Worm (Caenorhabditis elegans) whole organism, L2 larva: ENCODE results near the gene T10G3.3.

Source experiments
- aly-2 ChIP-seq: fragments of 150-350 bp; optimal IDR thresholded peaks from 2 replicates; lab custom pipeline; 2014; ENCODE audit warnings: missing biosample characterization, missing genetic modification characterization
- blmp-1 ChIP-seq: sonication (generic microtip); optimal IDR thresholded peaks from 2 replicates; lab custom pipeline; 2017; ENCODE audit warnings: missing genetic modification characterization, mild to moderate bottlenecking, missing compliant biosample characterization, antibody characterized with exemption, moderate library complexity; ENCODE audit not compliant: insufficient read depth
- ceh-16 ChIP-seq: fragments of 150-350 bp; optimal IDR thresholded peaks from 2 replicates; lab custom pipeline; 2014; ENCODE audit warnings: missing biosample characterization, missing genetic modification characterization
- elt-3 ChIP-seq: sonication (generic microtip); optimal IDR thresholded peaks from 2 replicates; lab custom pipeline; 2017; ENCODE audit warnings: missing biosample characterization, missing genetic modification characterization
- fos-1 ChIP-seq: fragments of 150-350 bp; optimal IDR thresholded peaks from 2 replicates; lab custom pipeline; 2014; ENCODE audit warnings: missing biosample characterization, missing genetic modification characterization
- mab-5 ChIP-seq: fragments of 150-350 bp; optimal IDR thresholded peaks from 2 replicates; lab custom pipeline; 2014; ENCODE audit warnings: missing biosample characterization, missing genetic modification characterization
- nhr-10 ChIP-seq: sonication (generic microtip); optimal IDR thresholded peaks from 2 replicates; lab custom pipeline; 2017; ENCODE audit warnings: missing biosample characterization, missing genetic modification characterization
- nhr-23 ChIP-seq: fragments of 150-350 bp; optimal IDR thresholded peaks from 2 replicates; lab custom pipeline; 2014; ENCODE audit warnings: missing biosample characterization, missing genetic modification reagents, missing genetic modification characterization
- nhr-25 ChIP-seq: fragments of 150-350 bp; sonication (generic microtip); optimal IDR thresholded peaks from 3 replicates; lab custom pipeline; 2014; ENCODE audit warnings: missing biosample characterization, missing genetic modification characterization
- nhr-6 ChIP-seq: fragments of 150-350 bp; optimal IDR thresholded peaks from 2 replicates; lab custom pipeline; 2014; ENCODE audit warnings: missing biosample characterization, missing genetic modification characterization
- nhr-77 ChIP-seq: fragments of 150-350 bp; optimal IDR thresholded peaks from 2 replicates; lab custom pipeline; 2014; ENCODE audit warnings: missing biosample characterization, missing genetic modification characterization
- skn-1 ChIP-seq: sonication (generic microtip); optimal IDR thresholded peaks from 2 replicates; lab custom pipeline; 2017; ENCODE audit warnings: missing biosample characterization, missing genetic modification characterization
- unc-62 ChIP-seq: fragments of 150-350 bp; optimal IDR thresholded peaks from 2 replicates; lab custom pipeline; 2014; ENCODE audit warnings: missing biosample characterization, missing genetic modification reagents, missing genetic modification characterization

DNA sequence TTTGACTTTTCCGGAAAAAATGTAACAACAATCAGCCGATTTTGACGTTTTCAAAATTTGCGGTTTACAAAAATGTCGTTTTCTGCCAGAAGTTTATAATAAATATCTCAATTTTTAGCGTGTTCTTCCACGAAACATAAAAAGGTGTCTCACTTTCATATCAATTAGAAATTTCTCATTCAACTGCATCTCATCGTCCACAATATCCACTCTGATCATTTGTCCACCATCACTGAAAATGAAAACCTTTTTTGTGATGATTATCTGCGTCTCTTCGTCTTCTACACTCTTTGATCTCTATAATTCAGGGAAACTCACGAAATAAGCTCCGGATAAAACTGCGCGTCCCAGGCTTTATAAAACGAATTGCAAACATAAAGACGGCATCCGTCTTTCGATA lies 22.5 kb upstream of the T10G3.3 start:
- TF ChIP-seq blmp-1 (tag; lab: Kevin White, UChicago) (no peak), aly-2 (tag; lab: Kevin White, UChicago) (no peak), ceh-16 (no peak), skn-1 (tag; lab: Kevin White, UChicago) (no peak), nhr-25 (tag; lab: Kevin White, UChicago) (no peak), fos-1 (tag; lab: Kevin White, UChicago) (no peak), nhr-23 (no peak), elt-3 (tag; lab: Kevin White, UChicago) (no peak), unc-62 (GFP tag; lab: Kevin White, UChicago) (no peak), nhr-10 (tag; lab: Kevin White, UChicago) (no peak), mab-5 (tag; lab: Kevin White, UChicago) (no peak), nhr-6 (tag; lab: Kevin White, UChicago) (no peak), nhr-77 (tag; lab: Kevin White, UChicago) (no peak)
